Worm (Caenorhabditis elegans): ENCODE results near the gene adm-2.

- no peak for TF ChIP-seq ztf-29 (GFP tag; IDR thresholded peaks at IDR 0.05)
- no peak for TF ChIP-seq flt-1 (GFP tag; IDR thresholded peaks at IDR 0.05)
- no peak for TF ChIP-seq T22C8.4 (GFP tag; IDR thresholded peaks at IDR 0.05)
Observed at ce11 chrX:13736679-13737078, 48.9 kb downstream of the adm-2 start.

Data from whole organism, midembryonic.